Worm (Caenorhabditis elegans) whole organism, late embryonic: ENCODE measurements around the gene Y7A9A.1.

Experiments
- C08G9.2 ChIP-seq: sonication (generic microtip); optimal IDR thresholded peaks from 2 replicates; lab custom pipeline; 2016; ENCODE audit warnings: mild to moderate bottlenecking, missing genetic modification characterization, moderate library complexity, missing compliant biosample characterization
- C38D4.7 ChIP-seq: fragments of 200-800 bp; sonication (Bioruptor generic); optimal IDR thresholded peaks from 2 replicates; lab custom pipeline; 2018; ENCODE audit warnings: mild to moderate bottlenecking, missing genetic modification characterization, moderate library complexity, missing compliant biosample characterization
- F13H6.1 ChIP-seq: sonication (generic microtip); optimal IDR thresholded peaks from 2 replicates; lab custom pipeline; 2016; ENCODE audit warnings: missing genetic modification characterization, missing compliant biosample characterization
- K02D7.2 ChIP-seq: sonication (generic microtip); optimal IDR thresholded peaks from 2 replicates; lab custom pipeline; 2017; ENCODE audit warnings: mild to moderate bottlenecking, missing genetic modification characterization, missing compliant biosample characterization
- K09A11.1 ChIP-seq: sonication (generic microtip); optimal IDR thresholded peaks from 2 replicates; lab custom pipeline; 2017; ENCODE audit warnings: antibody characterized with exemption, mild to moderate bottlenecking, missing genetic modification characterization, missing compliant biosample characterization; ENCODE audit not compliant: insufficient read depth
- T23F11.4 ChIP-seq: fragments of 200-800 bp; sonication (Bioruptor generic); optimal IDR thresholded peaks from 2 replicates; lab custom pipeline; 2018; ENCODE audit warnings: mild to moderate bottlenecking, missing genetic modification characterization, missing compliant biosample characterization
- Y22D7AL.16 ChIP-seq: sonication (generic microtip); optimal IDR thresholded peaks from 2 replicates; lab custom pipeline; 2016; ENCODE audit warnings: missing genetic modification characterization, missing compliant biosample characterization
- ahr-1 ChIP-seq: sonication (generic microtip); optimal IDR thresholded peaks from 2 replicates; lab custom pipeline; 2016; ENCODE audit warnings: missing genetic modification characterization, missing compliant biosample characterization
- ceh-14 ChIP-seq: sonication (generic microtip); optimal IDR thresholded peaks from 2 replicates; lab custom pipeline; 2016; ENCODE audit warnings: missing genotype, missing genetic modification characterization, missing compliant biosample characterization
- ceh-18 ChIP-seq: sonication (generic microtip); optimal IDR thresholded peaks from 2 replicates; lab custom pipeline; 2016; ENCODE audit warnings: missing genetic modification characterization, missing compliant biosample characterization
- ceh-19 ChIP-seq: fragments of 200-800 bp; sonication (Bioruptor generic); optimal IDR thresholded peaks from 2 replicates; lab custom pipeline; 2018; ENCODE audit warnings: mild to moderate bottlenecking, missing genetic modification characterization, missing compliant biosample characterization
- ceh-2 ChIP-seq: sonication (generic microtip); optimal IDR thresholded peaks from 2 replicates; lab custom pipeline; 2016; ENCODE audit warnings: missing genotype, missing genetic modification characterization, missing compliant biosample characterization
- ceh-24 ChIP-seq: sonication (generic microtip); optimal IDR thresholded peaks from 2 replicates; lab custom pipeline; 2016; ENCODE audit warnings: mild to moderate bottlenecking, missing genetic modification characterization, missing compliant biosample characterization
- ceh-30 ChIP-seq: fragments of 150-350 bp; optimal IDR thresholded peaks from 2 replicates; lab custom pipeline; 2014; ENCODE audit warnings: missing biosample characterization, missing genetic modification characterization
- ceh-31 ChIP-seq: sonication (generic microtip); optimal IDR thresholded peaks from 2 replicates; lab custom pipeline; 2016; ENCODE audit warnings: missing genetic modification characterization, missing compliant biosample characterization
- ceh-34 ChIP-seq: sonication (generic microtip); optimal IDR thresholded peaks from 2 replicates; lab custom pipeline; 2016; ENCODE audit warnings: mild to moderate bottlenecking, missing genetic modification characterization, missing compliant biosample characterization
- ceh-45 ChIP-seq: fragments of 200-800 bp; sonication (Bioruptor generic); IDR thresholded peaks from 2 replicates; pipeline ENCODE4 v1.3.6; 2022; ENCODE audit warnings: missing genetic modification reagents, missing genetic modification characterization, missing compliant biosample characterization
- ceh-48 ChIP-seq: sonication (generic microtip); optimal IDR thresholded peaks from 2 replicates; lab custom pipeline; 2016; ENCODE audit warnings: missing genetic modification characterization, inconsistent platforms, missing compliant biosample characterization
- ceh-6 ChIP-seq: fragments of 200-800 bp; sonication (Bioruptor generic); optimal IDR thresholded peaks from 2 replicates; lab custom pipeline; 2018; ENCODE audit warnings: mild to moderate bottlenecking, missing genetic modification characterization, missing compliant biosample characterization
- che-1 ChIP-seq: sonication (generic microtip); optimal IDR thresholded peaks from 2 replicates; lab custom pipeline; 2016; ENCODE audit warnings: mild to moderate bottlenecking, missing genetic modification characterization, missing compliant biosample characterization
- dmd-4 ChIP-seq: sonication (generic microtip); optimal IDR thresholded peaks from 2 replicates; lab custom pipeline; 2016; ENCODE audit warnings: borderline replicate concordance, missing genetic modification characterization, missing compliant biosample characterization
- fax-1 ChIP-seq: sonication (generic microtip); optimal IDR thresholded peaks from 2 replicates; lab custom pipeline; 2016; ENCODE audit warnings: missing genotype, missing genetic modification characterization, missing compliant biosample characterization
- fkh-6 ChIP-seq: sonication (generic microtip); optimal IDR thresholded peaks from 2 replicates; lab custom pipeline; 2016; ENCODE audit warnings: missing genetic modification characterization, missing compliant biosample characterization
- gmeb-2 ChIP-seq: sonication (generic microtip); optimal IDR thresholded peaks from 2 replicates; lab custom pipeline; 2016; ENCODE audit warnings: missing genetic modification characterization, inconsistent platforms, missing compliant biosample characterization
- hlh-13 ChIP-seq: fragments of 200-800 bp; sonication (Bioruptor generic); optimal IDR thresholded peaks from 2 replicates; lab custom pipeline; 2018; ENCODE audit warnings: mild to moderate bottlenecking, missing genetic modification characterization, missing compliant biosample characterization
- hlh-6 ChIP-seq: sonication (generic microtip); optimal IDR thresholded peaks from 2 replicates; lab custom pipeline; 2016; ENCODE audit warnings: missing genotype, missing genetic modification characterization, missing compliant biosample characterization
- hlh-8 ChIP-seq: sonication (generic microtip); optimal IDR thresholded peaks from 2 replicates; lab custom pipeline; 2016; ENCODE audit warnings: missing genotype, missing genetic modification characterization, missing compliant biosample characterization
- lim-6 ChIP-seq: sonication (generic microtip); optimal IDR thresholded peaks from 2 replicates; lab custom pipeline; 2016; ENCODE audit warnings: missing genetic modification characterization, missing compliant biosample characterization
- lin-11 ChIP-seq: fragments of 200-800 bp; sonication (Bioruptor generic); optimal IDR thresholded peaks from 2 replicates; lab custom pipeline; 2018; ENCODE audit warnings: mild to moderate bottlenecking, missing genetic modification characterization, missing compliant biosample characterization
- madf-2 ChIP-seq: sonication (generic microtip); optimal IDR thresholded peaks from 2 replicates; lab custom pipeline; 2017; ENCODE audit warnings: missing genetic modification characterization, missing compliant biosample characterization
- mec-3 ChIP-seq: sonication (generic microtip); optimal IDR thresholded peaks from 2 replicates; lab custom pipeline; 2016; ENCODE audit warnings: borderline replicate concordance, missing genetic modification characterization, missing compliant biosample characterization
- nhr-11 ChIP-seq: fragments of 150-350 bp; optimal IDR thresholded peaks from 2 replicates; lab custom pipeline; 2014; ENCODE audit warnings: missing biosample characterization, missing genetic modification characterization
- nhr-232 ChIP-seq: sonication (generic microtip); optimal IDR thresholded peaks from 2 replicates; lab custom pipeline; 2016; ENCODE audit warnings: missing genetic modification characterization, missing compliant biosample characterization
- npax-4 ChIP-seq: sonication (generic microtip); optimal IDR thresholded peaks from 2 replicates; lab custom pipeline; 2016; ENCODE audit warnings: missing genetic modification characterization, missing compliant biosample characterization
- pax-1 ChIP-seq: fragments of 150-350 bp; optimal IDR thresholded peaks from 2 replicates; lab custom pipeline; 2014; ENCODE audit warnings: missing biosample characterization, missing genetic modification characterization
- ref-2 ChIP-seq: sonication (generic microtip); optimal IDR thresholded peaks from 2 replicates; lab custom pipeline; 2016; ENCODE audit warnings: missing genetic modification characterization, missing compliant biosample characterization
- sox-2 ChIP-seq: fragments of 200-800 bp; sonication (Bioruptor generic); IDR thresholded peaks from 2 replicates; pipeline ENCODE4 v1.3.6; 2022; ENCODE audit warnings: missing genetic modification reagents, missing genetic modification characterization, missing compliant biosample characterization
- sox-4 ChIP-seq: sonication (generic microtip); optimal IDR thresholded peaks from 2 replicates; lab custom pipeline; 2017; ENCODE audit warnings: mild to moderate bottlenecking, missing genetic modification characterization, inconsistent platforms, missing compliant biosample characterization
- tbx-7 ChIP-seq: sonication (generic microtip); optimal IDR thresholded peaks from 2 replicates; lab custom pipeline; 2016; ENCODE audit warnings: missing genotype, missing genetic modification characterization, missing compliant biosample characterization
- unc-42 ChIP-seq: sonication (generic microtip); optimal IDR thresholded peaks from 2 replicates; lab custom pipeline; 2016; ENCODE audit warnings: missing genotype, missing genetic modification characterization, missing compliant biosample characterization
- unc-55 ChIP-seq: sonication (generic microtip); optimal IDR thresholded peaks from 2 replicates; lab custom pipeline; 2017; ENCODE audit warnings: missing biosample characterization, missing genetic modification reagents, missing genetic modification characterization
- zip-5 ChIP-seq: sonication (generic microtip); optimal IDR thresholded peaks from 2 replicates; lab custom pipeline; 2016; ENCODE audit warnings: missing genetic modification characterization, missing compliant biosample characterization

Y7A9A.1 gene

DNA sequence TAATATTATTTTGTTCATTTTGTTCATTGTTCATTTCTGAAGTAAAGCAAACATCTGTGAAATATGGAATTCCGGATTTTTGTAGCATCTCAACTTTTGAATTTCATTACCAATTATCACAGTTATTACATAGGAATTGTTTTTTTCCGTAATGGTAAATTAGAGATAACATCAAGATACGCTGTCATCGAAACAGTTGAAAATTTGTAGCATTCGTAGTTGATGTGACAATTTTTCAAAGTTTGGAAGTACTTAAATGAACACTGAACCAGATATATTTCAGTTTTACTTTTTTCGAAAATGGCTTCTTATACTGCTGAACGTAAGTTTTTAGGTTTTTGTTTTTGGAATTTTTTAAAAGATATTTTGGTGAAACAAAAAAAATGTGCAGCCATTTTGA lies 28.9 kb downstream of the Y7A9A.1 start, which contains the start of gene H25K10.4:
H25K10.4 (plus strand) TSS at position 301 of the 400 bp plus-strand sequence.
- no peak for TF ChIP-seq hlh-13
- TF ChIP-seq K09A11.1 (tag; lab: Kevin White, UChicago): no peak
- no peak for TF ChIP-seq ceh-31 (tag; lab: Kevin White, UChicago)
- no peak for TF ChIP-seq npax-4
- no peak for TF ChIP-seq ceh-2
- TF ChIP-seq ceh-34 (tag; lab: Kevin White, UChicago): no peak
- TF ChIP-seq pax-1: no peak
- TF ChIP-seq ceh-18: no peak
- TF ChIP-seq ceh-30 (tag; lab: Kevin White, UChicago): no peak
- TF ChIP-seq, all 69 proteins: peak for 0

DNA sequence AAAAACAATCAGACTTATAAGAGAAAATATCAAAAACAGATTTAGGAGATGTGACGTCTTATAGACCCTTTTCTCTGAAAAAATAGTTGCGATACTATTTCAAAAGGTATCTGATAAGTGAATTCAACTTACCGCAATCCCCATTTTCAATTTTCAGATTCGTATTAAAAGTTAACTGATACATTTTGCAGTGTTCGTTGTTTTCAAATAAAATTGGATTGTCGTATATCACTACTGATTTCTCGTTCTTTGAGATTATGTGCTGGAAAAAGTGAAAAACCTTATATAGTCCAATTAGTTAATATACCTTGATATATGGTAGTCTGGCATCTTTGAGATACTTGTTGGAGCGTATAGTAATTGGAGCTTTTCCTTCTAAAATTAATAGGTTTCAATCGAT lies 33.6 kb downstream of the Y7A9A.1 start:
- no peak for TF ChIP-seq ceh-48
- no peak for TF ChIP-seq sox-2 (GFP tag; lab: Robert Waterston, UW)
- TF ChIP-seq K02D7.2 (tag; lab: Kevin White, UChicago): no peak
- no peak for TF ChIP-seq T23F11.4
- TF ChIP-seq unc-55 (GFP tag; lab: Kevin White, UChicago): no peak
- TF ChIP-seq ceh-6: no peak
- TF ChIP-seq ceh-14 (tag; lab: Kevin White, UChicago): no peak
- TF ChIP-seq dmd-4: no peak
- no peak for TF ChIP-seq sox-4
- no peak for TF ChIP-seq F13H6.1 (tag; lab: Kevin White, UChicago)
- TF ChIP-seq C38D4.7: no peak
- TF ChIP-seq ahr-1: no peak
- no peak for TF ChIP-seq hlh-6 (tag; lab: Kevin White, UChicago)
- no peak for TF ChIP-seq hlh-8
- no peak for TF ChIP-seq nhr-232 (tag; lab: Kevin White, UChicago)
- no peak for TF ChIP-seq lim-6 (tag; lab: Kevin White, UChicago)

DNA sequence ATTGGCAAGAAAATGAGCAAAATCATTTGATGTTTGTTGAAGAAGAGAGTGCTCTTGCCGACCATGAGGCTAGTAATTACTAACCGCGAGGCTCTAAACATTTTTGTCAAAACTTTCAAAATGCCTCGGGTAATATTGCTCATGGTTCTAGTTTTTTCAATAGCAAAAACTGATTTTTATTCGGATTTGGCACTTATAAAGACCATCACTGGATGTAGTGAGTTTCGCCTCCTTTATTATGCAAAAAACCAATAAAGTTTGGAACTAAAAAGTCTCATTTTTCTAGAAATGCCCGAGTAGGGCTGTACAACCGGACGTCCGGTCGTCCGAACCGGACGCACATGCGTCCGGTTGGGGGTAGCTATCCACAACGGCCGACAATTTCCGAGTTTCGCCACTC lies 36.2 kb downstream of the Y7A9A.1 start, which contains the start of the genes hpa-1 and irld-39:
hpa-1 (minus strand) TSS at position 101 of the 400 bp plus-strand sequence.
irld-39 (plus strand) TSS at position 121 of the 400 bp plus-strand sequence.
- TF ChIP-seq ceh-14 (tag; lab: Kevin White, UChicago) (no peak), ceh-45 (GFP tag; lab: Robert Waterston, UW) (no peak), fax-1 (tag; lab: Kevin White, UChicago) (no peak), ceh-19 (GFP tag; lab: Kevin White, UChicago) (no peak), zip-5 (tag; lab: Kevin White, UChicago) (no peak), lim-6 (tag; lab: Kevin White, UChicago) (no peak), ceh-6 (no peak), ref-2 (no peak), C08G9.2 (no peak), fkh-6 (tag; lab: Kevin White, UChicago) (no peak), unc-42 (no peak), hlh-6 (tag; lab: Kevin White, UChicago) (no peak), nhr-232 (tag; lab: Kevin White, UChicago) (no peak), che-1 (tag; lab: Kevin White, UChicago) (no peak), T23F11.4 (no peak), nhr-11 (no peak)

DNA sequence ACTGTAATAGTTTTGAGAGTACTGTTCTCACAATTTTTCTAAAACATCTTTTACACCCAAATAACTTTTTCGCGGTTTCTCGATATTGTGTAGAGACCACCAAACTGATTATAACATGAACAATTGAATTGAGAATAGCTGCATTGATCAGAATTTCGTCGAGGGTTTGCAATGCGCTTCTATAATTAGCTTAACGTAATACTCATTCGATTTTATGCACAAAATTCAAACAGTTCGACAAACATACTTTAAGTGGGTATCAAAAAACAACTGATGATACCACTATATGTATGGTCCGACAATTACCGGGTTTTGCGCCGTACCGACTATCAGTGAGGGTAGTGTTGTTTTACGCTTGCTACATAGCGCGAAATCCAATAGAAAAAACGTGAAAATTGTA lies 40.0 kb downstream of the Y7A9A.1 start:
- no peak for TF ChIP-seq fax-1 (tag; lab: Kevin White, UChicago)
- no peak for TF ChIP-seq K02D7.2 (tag; lab: Kevin White, UChicago)
- no peak for TF ChIP-seq ceh-30 (tag; lab: Kevin White, UChicago)
- TF ChIP-seq npax-4: no peak
- TF ChIP-seq F13H6.1 (tag; lab: Kevin White, UChicago): no peak
- TF ChIP-seq gmeb-2 (tag; lab: Kevin White, UChicago): no peak
- no peak for TF ChIP-seq unc-42
- no peak for TF ChIP-seq sox-2 (GFP tag; lab: Robert Waterston, UW)
- no peak for TF ChIP-seq lin-11 (tag; lab: Kevin White, UChicago)
- no peak for TF ChIP-seq mec-3
- no peak for TF ChIP-seq madf-2 (tag; lab: Kevin White, UChicago)
- TF ChIP-seq Y22D7AL.16 (tag; lab: Kevin White, UChicago): no peak
- no peak for TF ChIP-seq tbx-7 (tag; lab: Kevin White, UChicago)
- no peak for TF ChIP-seq K09A11.1 (tag; lab: Kevin White, UChicago)
- no peak for TF ChIP-seq ceh-24 (tag; lab: Kevin White, UChicago)
- TF ChIP-seq ceh-31 (tag; lab: Kevin White, UChicago): no peak
